Worm (Caenorhabditis elegans): ENCODE results near the gene srbc-5.

srbc-5 gene

DNA sequence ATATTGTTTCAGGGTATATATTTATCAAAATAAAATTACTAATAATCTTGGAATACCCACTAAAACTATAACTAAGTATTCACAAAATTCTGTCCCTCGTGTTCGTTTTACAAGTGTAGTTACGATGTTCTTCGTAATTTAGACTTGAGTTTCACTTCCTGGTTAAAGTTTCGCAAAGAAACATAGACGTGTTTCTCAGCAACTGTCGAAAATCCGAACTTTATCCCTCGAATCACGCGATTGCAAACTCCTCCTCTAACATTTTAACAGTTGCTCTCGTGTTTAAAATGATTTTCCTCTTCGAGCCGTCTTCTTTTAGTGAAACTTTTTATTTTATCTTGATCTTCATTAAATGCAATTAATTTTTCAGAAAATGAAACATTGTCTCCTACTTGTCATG is 19.8 kb downstream of the srbc-5 start, which contains the start of gene T28A11.2:
TSS of gene T28A11.2 (plus strand) at position 371 of the 400 bp plus-strand sequence.
- TF ChIP-seq ceh-90 (tag; optimal IDR thresholded peaks at IDR 0.05) (no peak), fos-1 (tag; optimal IDR thresholded peaks at IDR 0.05) (no peak), lin-15B (tag; optimal IDR thresholded peaks at IDR 0.05) (no peak), nhr-85 (tag) (no peak), unc-130 (tag; optimal IDR thresholded peaks at IDR 0.05) (no peak), jun-1 (tag; optimal IDR thresholded peaks at IDR 0.05) (no peak), pag-3 (tag; optimal IDR thresholded peaks at IDR 0.05; ENCODE audit: borderline replicate concordance, insufficient read depth) (no peak), nhr-71 (tag; optimal IDR thresholded peaks at IDR 0.05) (peak; percentile 56), elt-2 (tag; optimal IDR thresholded peaks at IDR 0.05) (no peak), mdl-1 (tag; optimal IDR thresholded peaks at IDR 0.05) (no peak), aly-2 (tag; optimal IDR thresholded peaks at IDR 0.05) (no peak), fkh-4 (tag; optimal IDR thresholded peaks at IDR 0.05; ENCODE audit: borderline replicate concordance) (no peak), nhr-12 (tag; optimal IDR thresholded peaks at IDR 0.05) (no peak), unc-30 (tag; optimal IDR thresholded peaks at IDR 0.05) (no peak), mab-9 (GFP tag; IDR thresholded peaks at IDR 0.05) (no peak), nhr-76 (tag; optimal IDR thresholded peaks at IDR 0.05) (no peak), nhr-19 (GFP tag; conservative IDR thresholded peaks at IDR 0.05) (peak; percentile 14; the same call in 1 of the 2 replicates), lsy-2 (tag; optimal IDR thresholded peaks at IDR 0.05) (no peak), swsn-7 (tag; optimal IDR thresholded peaks at IDR 0.05) (no peak), ceh-63 (GFP tag; optimal IDR thresholded peaks at IDR 0.05) (no peak), lin-14 (GFP tag; optimal IDR thresholded peaks at IDR 0.05) (peak; percentile 42), C16A3.4 (tag; optimal IDR thresholded peaks at IDR 0.05) (no peak), hlh-17 (GFP tag; optimal IDR thresholded peaks at IDR 0.05; ENCODE audit: borderline replicate concordance) (no peak), egl-13 (tag; optimal IDR thresholded peaks at IDR 0.05) (no peak), xbp-1 (tag; optimal IDR thresholded peaks at IDR 0.05) (no peak), pqm-1 (tag; optimal IDR thresholded peaks at IDR 0.05) (no peak), elt-3 (tag; optimal IDR thresholded peaks at IDR 0.05) (no peak), vab-15 (tag; optimal IDR thresholded peaks at IDR 0.05) (no peak), skn-1 (tag; optimal IDR thresholded peaks at IDR 0.05) (no peak), Y116A8C.19 (tag; optimal IDR thresholded peaks at IDR 0.05; ENCODE audit: borderline replicate concordance) (no peak), egl-27 (tag; optimal IDR thresholded peaks at IDR 0.05) (no peak), snu-23 (GFP tag; optimal IDR thresholded peaks at IDR 0.05) (no peak), lin-35 (GFP tag; optimal IDR thresholded peaks at IDR 0.05) (no peak), dsc-1 (tag; optimal IDR thresholded peaks at IDR 0.05) (no peak), nhr-47 (tag; optimal IDR thresholded peaks at IDR 0.05) (no peak), ztf-11 (tag; optimal IDR thresholded peaks at IDR 0.05) (no peak), irx-1 (tag; optimal IDR thresholded peaks at IDR 0.05) (no peak), hpl-2 (GFP tag; optimal IDR thresholded peaks at IDR 0.05) (no peak), lin-39 (tag; optimal IDR thresholded peaks at IDR 0.05) (no peak), rnt-1 (tag; optimal IDR thresholded peaks at IDR 0.05) (peak; percentile 44), efl-1 (optimal IDR thresholded peaks at IDR 0.05) (no peak), efl-1 (GFP tag; optimal IDR thresholded peaks at IDR 0.05 in 1 of 2) (peak in 1 of 2 experiments; percentile 53)

DNA sequence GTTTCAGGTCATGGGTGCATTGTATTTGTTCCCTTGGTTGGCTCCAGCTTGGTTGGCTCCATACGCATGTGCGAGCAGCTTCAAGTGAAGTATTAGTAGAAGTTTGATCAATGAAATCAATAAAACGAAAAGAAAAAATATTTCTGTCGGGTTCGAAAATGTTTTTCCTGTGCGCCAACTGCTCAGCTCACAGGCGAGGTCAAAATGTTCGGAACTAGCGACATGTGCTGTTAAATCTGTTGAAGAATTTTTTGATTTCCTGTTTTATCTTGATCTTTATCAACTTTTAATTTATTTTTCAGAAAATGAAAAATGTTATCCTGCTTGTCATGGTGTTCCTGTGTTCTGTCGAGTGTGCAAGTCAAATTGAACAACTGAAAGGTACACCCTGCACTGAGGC is 21.3 kb downstream of the srbc-5 start, which contains the start of gene T28A11.25:
TSS of gene T28A11.25 (plus strand) at position 301 of the 400 bp plus-strand sequence.
- TF ChIP-seq efl-3 (GFP tag; optimal IDR thresholded peaks at IDR 0.05) (no peak), mef-2 (tag; optimal IDR thresholded peaks at IDR 0.05) (no peak), sup-37 (GFP tag; optimal IDR thresholded peaks at IDR 0.05) (no peak), rnt-1 (tag; optimal IDR thresholded peaks at IDR 0.05) (peak; percentile 16), pqm-1 (tag; optimal IDR thresholded peaks at IDR 0.05) (no peak), ets-5 (GFP tag; IDR thresholded peaks at IDR 0.05) (no peak), isw-1 (GFP tag; IDR thresholded peaks at IDR 0.05) (no peak), ceh-90 (tag; optimal IDR thresholded peaks at IDR 0.05) (no peak)
